Worm (Caenorhabditis elegans): ENCODE measurements around the gene dbl-1.

ce11 chrV:6744774-6745173, 13.2 kb upstream of the dbl-1 start, which contains the start of gene T25F10.3:
- TF ChIP-seq unc-62 (GFP tag; optimal IDR thresholded peaks at IDR 0.05 in 1 of 2), result no peak
- TF ChIP-seq unc-62 (tag; optimal IDR thresholded peaks at IDR 0.05), result no peak
- no peak for TF ChIP-seq nhr-25 (tag; optimal IDR thresholded peaks at IDR 0.05; ENCODE audit: borderline replicate concordance, insufficient read depth)
- TF ChIP-seq lir-3 (tag; optimal IDR thresholded peaks at IDR 0.05), result no peak
